Fruit fly (Drosophila melanogaster) whole organism, pupa: ENCODE results near the gene RpS27A.

ENCODE experiments used
- CG10348 ChIP-seq: fragments of 200-800 bp; sonication (Bioruptor generic); IDR thresholded peaks from 2 replicates; pipeline ENCODE4 v1.3.6; 2022; ENCODE audit warnings: missing biosample characterization, missing genetic modification characterization
- CG12605 ChIP-seq: fragments of 200-800 bp; sonication (Bioruptor generic); IDR thresholded peaks from 2 replicates; pipeline ENCODE4 v1.3.6; 2022; ENCODE audit warnings: missing biosample characterization, missing genetic modification characterization
- CG13204 ChIP-seq: fragments of 200-800 bp; sonication (Bioruptor generic); optimal IDR thresholded peaks from 2 replicates; lab custom pipeline; 2018; ENCODE audit warnings: missing biosample characterization, mild to moderate bottlenecking, missing genetic modification characterization, moderate library complexity
- CG14655 ChIP-seq: fragments of 200-800 bp; sonication (Bioruptor generic); optimal IDR thresholded peaks from 3 replicates; lab custom pipeline; 2017; ENCODE audit warnings: mild to moderate bottlenecking, missing biosample characterization, missing genetic modification reagents, missing genetic modification characterization
- CG15710 ChIP-seq: fragments of 200-800 bp; sonication (Bioruptor generic); optimal IDR thresholded peaks from 2 replicates; lab custom pipeline; 2018; ENCODE audit warnings: missing biosample characterization, mild to moderate bottlenecking, missing genetic modification characterization, moderate library complexity
- CG17806 ChIP-seq: fragments of 200-800 bp; sonication (Bioruptor generic); optimal IDR thresholded peaks from 2 replicates; lab custom pipeline; 2018; ENCODE audit warnings: missing biosample characterization, mild to moderate bottlenecking, missing genetic modification characterization, moderate library complexity
- CG32121 ChIP-seq: fragments of 200-800 bp; sonication (Bioruptor generic); IDR thresholded peaks from 2 replicates; pipeline ENCODE4 v1.3.6; 2022; ENCODE audit warnings: missing biosample characterization, missing genetic modification characterization
- CG34367 ChIP-seq: fragments of 200-800 bp; sonication (Bioruptor generic); optimal IDR thresholded peaks from 2 replicates; lab custom pipeline; 2018; ENCODE audit warnings: missing biosample characterization, mild to moderate bottlenecking, missing genetic modification characterization
- CG4496 ChIP-seq: fragments of 200-800 bp; sonication (Bioruptor generic); IDR thresholded peaks from 3 replicates; pipeline ENCODE4 v1.3.6; 2022; ENCODE audit warnings: missing biosample characterization, missing genetic modification characterization
- CG8159 ChIP-seq: fragments of 200-800 bp; sonication (Bioruptor generic); optimal IDR thresholded peaks from 3 replicates; lab custom pipeline; 2018; ENCODE audit warnings: missing biosample characterization, mild to moderate bottlenecking, missing genetic modification characterization, moderate library complexity
- CG8301 ChIP-seq: fragments of 200-800 bp; sonication (Bioruptor generic); optimal IDR thresholded peaks from 2 replicates; lab custom pipeline; 2018; ENCODE audit warnings: missing biosample characterization, mild to moderate bottlenecking, missing genetic modification characterization
- CG9948 ChIP-seq: fragments of 200-800 bp; sonication (Bioruptor generic); optimal IDR thresholded peaks from 2 replicates; lab custom pipeline; 2018; ENCODE audit warnings: missing biosample characterization, mild to moderate bottlenecking, missing genetic modification characterization, moderate library complexity
- D1 ChIP-seq: fragments of 200-800 bp; sonication (Bioruptor generic); optimal IDR thresholded peaks from 2 replicates; lab custom pipeline; 2018; ENCODE audit warnings: missing biosample characterization, mild to moderate bottlenecking, missing genetic modification characterization, moderate library complexity
- EcR ChIP-seq: fragments of 200-800 bp; sonication (Bioruptor generic); optimal IDR thresholded peaks from 3 replicates; lab custom pipeline; 2019; ENCODE audit warnings: missing biosample characterization, missing genetic modification characterization, mild to moderate bottlenecking, moderate library complexity, missing genetic modification reagents
- Ets98B ChIP-seq: fragments of 200-800 bp; sonication (Bioruptor generic); IDR thresholded peaks from 2 replicates; pipeline ENCODE4 v1.3.6; 2022; ENCODE audit warnings: missing biosample characterization, missing genetic modification characterization
- Pif1A ChIP-seq: fragments of 200-800 bp; sonication (Bioruptor generic); optimal IDR thresholded peaks from 3 replicates; lab custom pipeline; 2016; ENCODE audit warnings: missing biosample characterization, missing genetic modification characterization
- Pif1B ChIP-seq: fragments of 200-800 bp; sonication (Bioruptor generic); optimal IDR thresholded peaks from 3 replicates; lab custom pipeline; 2016; ENCODE audit warnings: missing biosample characterization, missing genetic modification characterization
- Snoo ChIP-seq: fragments of 200-800 bp; sonication (Bioruptor generic); optimal IDR thresholded peaks from 3 replicates; lab custom pipeline; 2017; ENCODE audit warnings: missing biosample characterization, mild to moderate bottlenecking, missing genetic modification characterization, inconsistent platforms
- fd96Ca ChIP-seq: fragments of 200-800 bp; sonication (Bioruptor generic); IDR thresholded peaks from 3 replicates; pipeline ENCODE4 v1.3.6; 2022; ENCODE audit warnings: missing biosample characterization, missing genetic modification characterization
- gl ChIP-seq: fragments of 200-800 bp; sonication (Bioruptor generic); optimal IDR thresholded peaks from 2 replicates; lab custom pipeline; 2018; ENCODE audit warnings: missing biosample characterization, mild to moderate bottlenecking, missing genetic modification characterization
- rn ChIP-seq: fragments of 200-800 bp; sonication (Bioruptor generic); IDR thresholded peaks from 2 replicates; pipeline ENCODE4 v1.3.6; 2022; ENCODE audit warnings: missing biosample characterization, missing genetic modification characterization

The RpS27A gene

dm6 chr2L:10375464-10376236 lies 32.5 kb upstream of the RpS27A start, which contains the start of the genes CG33303 and dpr19:
CG33303 (minus strand) TSS chr2L:10375757.
dpr19 (plus strand) TSS chr2L:10376168.
- TF ChIP-seq fd96Ca (GFP tag; lab: Robert Waterston, UW) (no peak), CG9948 (tag; lab: Kevin White, UChicago) (peak; percentile 44), CG32121 (GFP tag; lab: Robert Waterston, UW) (peak; percentile 41), CG8301 (peak; percentile 44), EcR (GFP tag; lab: Kevin White, UChicago) (no peak), CG13204 (GFP tag; lab: Kevin White, UChicago) (no peak), Snoo (tag; lab: Kevin White, UChicago) (peak; percentile 43), rn (no peak), D1 (tag; lab: Kevin White, UChicago) (peak; percentile 70), gl (tag; lab: Kevin White, UChicago) (no peak), CG8159 (tag; lab: Kevin White, UChicago) (peak; percentile 56), Ets98B (GFP tag; lab: Robert Waterston, UW) (peak; percentile 50; the same call in 1 of the 2 replicates), CG10348 (GFP tag; lab: Robert Waterston, UW) (no peak), CG34367 (tag; lab: Kevin White, UChicago) (peak; percentile 25), CG4496 (GFP tag; lab: Robert Waterston, UW) (peak; percentile 44; the same call in 1 of the 3 replicates), Pif1B (GFP tag; lab: Kevin White, UChicago) (no peak), CG12605 (GFP tag; lab: Robert Waterston, UW) (no peak), CG15710 (tag; lab: Kevin White, UChicago) (peak; percentile 57), Pif1A (GFP tag; lab: Kevin White, UChicago) (no peak), CG14655 (no peak), CG17806 (tag; lab: Kevin White, UChicago) (peak; percentile 48)
- TF ChIP-seq, all 21 proteins: peak for 11

- no peak for TF ChIP-seq Pif1A (GFP tag; lab: Kevin White, UChicago)
- no peak for TF ChIP-seq CG4496 (GFP tag; lab: Robert Waterston, UW)
- no peak for TF ChIP-seq Snoo (tag; lab: Kevin White, UChicago)
- TF ChIP-seq fd96Ca (GFP tag; lab: Robert Waterston, UW): no peak
- no peak for TF ChIP-seq CG13204 (GFP tag; lab: Kevin White, UChicago)
- no peak for TF ChIP-seq EcR (GFP tag; lab: Kevin White, UChicago)
- TF ChIP-seq CG10348 (GFP tag; lab: Robert Waterston, UW): no peak
- TF ChIP-seq CG32121 (GFP tag; lab: Robert Waterston, UW): no peak
- no peak for TF ChIP-seq CG8159 (tag; lab: Kevin White, UChicago)
- TF ChIP-seq CG17806 (tag; lab: Kevin White, UChicago): no peak
- TF ChIP-seq D1 (tag; lab: Kevin White, UChicago): no peak
Observed at dm6 chr2L:10376276-10376675, 31.9 kb upstream of the RpS27A start.

- no peak for TF ChIP-seq CG32121 (GFP tag; lab: Robert Waterston, UW)
- TF ChIP-seq CG8159 (tag; lab: Kevin White, UChicago): no peak
- no peak for TF ChIP-seq Pif1B (GFP tag; lab: Kevin White, UChicago)
- no peak for TF ChIP-seq Pif1A (GFP tag; lab: Kevin White, UChicago)
- TF ChIP-seq CG14655: no peak
- TF ChIP-seq CG12605 (GFP tag; lab: Robert Waterston, UW): no peak
- no peak for TF ChIP-seq CG4496 (GFP tag; lab: Robert Waterston, UW)
- no peak for TF ChIP-seq CG34367 (tag; lab: Kevin White, UChicago)
- TF ChIP-seq CG13204 (GFP tag; lab: Kevin White, UChicago): no peak
- TF ChIP-seq CG10348 (GFP tag; lab: Robert Waterston, UW): no peak
- TF ChIP-seq Ets98B (GFP tag; lab: Robert Waterston, UW): no peak
- no peak for TF ChIP-seq CG8301
- no peak for TF ChIP-seq EcR (GFP tag; lab: Kevin White, UChicago)
- TF ChIP-seq D1 (tag; lab: Kevin White, UChicago): no peak
- no peak for TF ChIP-seq CG17806 (tag; lab: Kevin White, UChicago)
Observed at dm6 chr2L:10378631-10379030, 29.5 kb upstream of the RpS27A start.

- no peak for TF ChIP-seq CG15710 (tag; lab: Kevin White, UChicago)
- no peak for TF ChIP-seq CG14655
- TF ChIP-seq Ets98B (GFP tag; lab: Robert Waterston, UW): no peak
- TF ChIP-seq CG10348 (GFP tag; lab: Robert Waterston, UW): no peak
- TF ChIP-seq CG12605 (GFP tag; lab: Robert Waterston, UW): no peak
- no peak for TF ChIP-seq Pif1B (GFP tag; lab: Kevin White, UChicago)
Observed at dm6 chr2L:10379865-10380264, 28.3 kb upstream of the RpS27A start, which contains the start of gene gny. gny (plus strand) TSS chr2L:10380103.

dm6 chr2L:10381890-10382450 lies 26.2 kb upstream of the RpS27A start, which contains the start of gene CG5096:
CG5096 (plus strand) TSS chr2L:10382263.
- no peak for TF ChIP-seq EcR (GFP tag; lab: Kevin White, UChicago)
- no peak for TF ChIP-seq fd96Ca (GFP tag; lab: Robert Waterston, UW)
- TF ChIP-seq Pif1A (GFP tag; lab: Kevin White, UChicago): no peak
- TF ChIP-seq CG12605 (GFP tag; lab: Robert Waterston, UW): no peak
- TF ChIP-seq CG4496 (GFP tag; lab: Robert Waterston, UW): peak; percentile 72
- TF ChIP-seq CG32121 (GFP tag; lab: Robert Waterston, UW): peak; percentile 41; the same call in 1 of the 2 replicates
- peak; percentile 53 for TF ChIP-seq CG15710 (tag; lab: Kevin White, UChicago)
- peak; percentile 54 for TF ChIP-seq Snoo (tag; lab: Kevin White, UChicago)
- TF ChIP-seq CG34367 (tag; lab: Kevin White, UChicago): peak; percentile 3
- TF ChIP-seq Pif1B (GFP tag; lab: Kevin White, UChicago): no peak
- TF ChIP-seq rn: no peak
- peak; percentile 60 for TF ChIP-seq CG17806 (tag; lab: Kevin White, UChicago)
- TF ChIP-seq CG10348 (GFP tag; lab: Robert Waterston, UW): no peak
- peak; percentile 32 for TF ChIP-seq CG9948 (tag; lab: Kevin White, UChicago)
- no peak for TF ChIP-seq CG13204 (GFP tag; lab: Kevin White, UChicago)
- peak; percentile 37 for TF ChIP-seq Ets98B (GFP tag; lab: Robert Waterston, UW)
